Fruit fly (Drosophila melanogaster): ENCODE results near the gene CG2104.

Gene CG2104

DNA sequence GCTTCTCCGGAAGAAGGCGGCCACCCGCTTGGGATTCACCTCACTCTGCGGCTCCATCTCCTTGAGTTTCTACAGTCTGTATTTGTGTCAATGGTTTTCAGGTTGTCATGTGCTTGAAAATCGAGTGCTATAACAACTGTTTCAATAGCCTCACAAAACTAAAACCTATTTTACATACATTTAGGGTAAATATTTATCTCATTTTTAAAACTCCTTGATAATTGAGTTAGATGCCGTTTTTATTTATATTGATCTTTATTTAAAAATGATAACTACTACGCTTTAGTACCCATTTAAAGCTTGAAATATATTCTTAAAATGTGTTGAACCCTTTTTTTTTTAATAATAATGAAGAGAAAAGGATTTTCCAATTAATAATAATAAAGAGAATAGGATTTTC lies at the start of gene CG2104:
Gene CG2104 (minus strand): TSS at position 101 of the 400 bp plus-strand sequence.
- no peak for TF ChIP-seq noc (tag; optimal IDR thresholded peaks at IDR 0.05)

DNA sequence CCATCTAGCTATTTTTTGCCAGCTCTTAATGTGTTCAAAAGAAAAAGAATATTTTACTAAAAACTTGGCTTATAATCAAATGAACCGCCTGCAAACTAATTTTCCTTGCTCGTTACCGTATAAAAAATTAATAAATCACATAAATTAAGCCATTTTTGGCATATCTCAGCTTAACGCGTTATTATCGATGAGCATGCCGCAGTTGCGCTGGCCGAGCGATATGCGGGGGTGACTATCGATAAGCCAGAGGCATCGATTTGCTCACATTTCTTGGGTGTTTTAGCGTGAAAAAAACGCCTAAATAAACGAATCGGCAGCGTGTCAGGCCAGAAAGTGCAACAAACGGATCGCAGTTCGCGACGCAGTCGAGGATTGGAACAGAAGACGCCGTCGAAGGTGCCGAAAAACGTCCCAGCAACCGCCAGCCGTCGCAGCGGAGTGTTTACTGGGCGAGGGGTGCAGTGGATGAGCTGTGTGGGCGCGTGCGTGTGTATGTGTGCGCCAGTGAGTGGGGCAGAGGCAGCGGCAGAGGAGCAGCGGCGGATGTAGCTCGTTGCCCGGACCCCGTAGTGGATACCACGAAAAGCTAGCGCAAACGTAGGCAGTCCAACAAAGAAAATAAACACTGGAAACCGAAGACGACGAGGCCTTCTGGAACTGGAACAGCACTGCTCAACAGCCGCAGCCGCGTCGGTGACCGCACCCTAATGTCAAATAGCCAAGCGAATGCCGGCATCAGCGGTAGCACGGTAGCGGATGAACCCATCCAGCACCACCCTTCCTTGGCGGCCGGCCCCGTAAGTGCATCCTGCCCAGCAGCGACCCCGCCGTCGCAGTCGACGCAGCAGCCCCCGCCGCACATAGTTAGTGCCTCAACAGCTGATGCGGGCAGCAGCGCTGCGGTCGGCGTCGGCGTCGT lies 49.5 kb upstream of the CG2104 start, which contains the start of the genes Sym and Madm:
Gene Sym (minus strand): TSS at position 199 of the 919 bp plus-strand sequence.
Gene Madm (plus strand): TSS at position 233 of the 919 bp plus-strand sequence.
- TF ChIP-seq noc (tag; optimal IDR thresholded peaks at IDR 0.05), result peak; percentile 40

DNA sequence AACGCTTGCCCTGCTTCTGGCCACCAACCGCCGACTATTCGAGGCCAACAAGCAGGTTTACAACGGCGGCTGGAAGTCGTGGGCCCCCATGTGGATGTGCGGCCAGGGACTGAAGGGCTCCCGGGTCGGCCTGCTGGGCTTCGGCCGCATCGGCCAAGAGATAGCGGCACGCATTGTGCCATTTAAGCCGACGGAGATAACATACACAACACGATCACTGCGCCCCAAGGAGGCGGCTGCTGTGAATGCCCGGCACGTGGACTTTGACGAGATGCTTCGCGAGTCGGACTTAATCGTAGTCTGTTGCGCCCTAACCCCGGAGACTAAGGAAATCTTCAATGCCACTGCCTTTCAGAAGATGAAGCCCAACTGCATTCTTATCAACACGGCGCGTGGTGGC lies 44.2 kb upstream of the CG2104 start:
- no peak for TF ChIP-seq noc (tag; optimal IDR thresholded peaks at IDR 0.05)

DNA sequence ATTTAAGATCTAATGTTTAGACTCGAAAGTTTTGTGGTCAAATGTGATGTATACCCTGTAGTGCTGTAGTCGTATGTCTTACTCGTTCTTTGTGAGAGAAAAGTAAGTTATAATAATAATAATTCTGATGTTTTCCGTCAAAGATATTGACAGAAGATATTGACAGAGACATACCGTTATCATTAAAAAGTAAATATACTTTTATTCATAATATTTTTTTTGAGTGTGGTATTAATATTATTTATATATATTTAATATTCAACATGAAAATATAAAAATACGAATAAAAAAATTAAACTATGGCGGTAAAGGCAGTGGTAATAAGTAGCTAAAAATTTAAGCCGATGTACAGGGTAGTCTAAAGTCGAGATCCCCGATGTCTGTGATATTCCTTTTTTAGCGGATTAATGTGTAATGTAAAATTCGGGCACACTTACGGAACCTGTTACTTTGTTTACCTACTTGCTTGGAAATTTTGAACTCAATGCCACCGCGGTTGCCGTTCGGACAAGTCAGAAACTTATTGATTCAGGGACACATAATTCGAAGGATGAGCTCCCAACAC lies 43.3 kb upstream of the CG2104 start, which contains the start of the genes CG2100 and CG1236:
Gene CG2100 (minus strand): TSS at position 51 of the 565 bp plus-strand sequence.
Gene CG1236 (plus strand): TSS at position 444 of the 565 bp plus-strand sequence.
- peak; percentile 87 for TF ChIP-seq noc (tag; optimal IDR thresholded peaks at IDR 0.05)

DNA sequence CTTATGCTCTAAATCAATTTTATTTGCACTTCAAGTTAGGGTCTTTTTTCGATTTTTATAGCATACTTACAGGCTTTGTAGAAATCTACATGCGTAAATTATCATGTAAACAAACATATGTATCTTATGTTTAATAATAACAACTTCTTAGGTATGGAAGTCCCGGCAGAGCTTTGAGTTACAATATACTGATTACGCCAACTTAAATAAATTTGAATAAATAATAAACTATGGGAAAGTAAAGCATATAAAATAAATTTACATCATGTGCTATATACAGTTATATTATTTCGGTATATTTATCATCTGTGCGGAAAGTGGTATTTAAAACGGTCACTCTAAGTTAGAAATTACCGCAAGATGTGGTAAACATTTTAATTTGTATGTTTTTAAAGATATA lies 40.1 kb upstream of the CG2104 start, which contains the start of gene CG1239:
Gene CG1239 (plus strand): TSS at position 333 of the 400 bp plus-strand sequence.
- TF ChIP-seq noc (tag; optimal IDR thresholded peaks at IDR 0.05), result no peak

DNA sequence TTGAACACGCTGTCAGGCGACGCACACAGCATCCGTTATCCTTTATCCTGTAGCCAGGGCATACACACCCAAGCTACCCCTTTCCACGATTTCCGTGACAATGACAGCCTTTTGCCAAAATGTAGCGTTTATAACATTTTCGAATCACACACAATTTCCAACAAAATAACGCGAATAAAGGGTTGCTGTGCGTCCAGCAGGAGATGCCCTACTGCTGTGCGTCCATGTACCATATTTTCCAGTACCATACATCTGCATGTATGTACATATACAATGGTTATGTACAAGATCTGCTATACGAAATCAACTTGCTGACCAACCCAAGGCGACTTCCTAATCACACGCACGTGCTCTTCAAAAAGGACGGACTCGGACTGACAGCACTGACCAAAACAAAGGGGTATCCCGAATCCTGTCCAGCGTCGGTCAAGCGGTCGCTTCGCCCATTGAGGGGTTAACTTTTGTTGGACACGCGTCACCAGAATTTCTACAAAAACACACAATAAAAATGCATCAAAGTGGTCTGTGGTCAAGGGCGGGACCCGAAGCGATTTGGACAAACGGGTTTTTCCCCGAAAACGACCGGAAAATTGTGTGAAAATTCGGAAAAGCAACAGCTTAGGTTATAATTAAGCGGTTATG lies 34.8 kb upstream of the CG2104 start:
- TF ChIP-seq noc (tag; optimal IDR thresholded peaks at IDR 0.05), result no peak

DNA sequence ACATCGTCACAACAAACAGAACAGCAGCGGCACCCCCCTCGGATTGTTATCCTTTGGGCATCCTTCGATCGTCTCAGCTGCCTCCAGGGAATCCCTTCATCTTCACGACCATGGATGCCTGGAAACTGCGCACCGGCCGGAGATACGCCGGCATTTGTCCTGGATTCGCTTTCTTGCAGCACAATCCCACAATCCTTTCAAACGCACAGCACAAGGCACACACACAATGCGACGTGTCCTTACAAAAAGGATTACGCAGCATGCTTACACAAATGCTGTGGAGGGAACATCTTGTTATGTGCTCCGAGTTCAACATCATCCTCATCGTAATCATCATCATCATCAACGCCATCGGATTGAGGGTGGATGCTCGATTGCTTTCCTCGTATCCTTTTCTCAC lies 30.0 kb upstream of the CG2104 start:
- no peak for TF ChIP-seq noc (tag; optimal IDR thresholded peaks at IDR 0.05)

DNA sequence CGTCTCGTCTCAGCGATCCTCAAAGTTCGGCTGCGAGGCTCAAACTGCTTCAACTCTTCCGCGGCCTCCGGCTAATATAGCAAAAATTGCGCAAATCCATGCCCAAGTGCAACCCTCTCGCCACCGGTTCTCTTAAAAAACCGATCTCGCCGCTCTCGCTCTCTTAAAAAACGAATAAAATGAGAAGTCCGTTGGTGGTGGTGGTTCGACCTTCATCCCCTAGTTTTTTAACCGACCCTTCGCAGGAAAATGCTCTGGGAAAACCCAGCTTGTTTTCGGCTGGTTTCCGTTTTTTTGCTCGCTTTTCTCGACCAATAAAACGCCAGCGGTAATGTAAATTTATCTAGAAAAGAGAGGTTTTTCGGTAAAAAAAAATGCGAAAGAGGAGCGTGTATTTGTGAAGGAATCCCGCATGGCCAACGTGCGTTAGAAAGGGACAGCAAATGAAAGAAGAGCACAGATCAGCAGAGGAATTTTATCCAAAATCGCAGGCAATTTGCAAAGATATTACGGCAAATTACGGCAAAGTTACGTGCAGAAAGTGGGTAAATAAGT lies 23.7 kb upstream of the CG2104 start, which contains the start of gene cas:
Gene cas (minus strand): TSS at position 51 of the 555 bp plus-strand sequence.
- TF ChIP-seq noc (tag; optimal IDR thresholded peaks at IDR 0.05), result no peak

DNA sequence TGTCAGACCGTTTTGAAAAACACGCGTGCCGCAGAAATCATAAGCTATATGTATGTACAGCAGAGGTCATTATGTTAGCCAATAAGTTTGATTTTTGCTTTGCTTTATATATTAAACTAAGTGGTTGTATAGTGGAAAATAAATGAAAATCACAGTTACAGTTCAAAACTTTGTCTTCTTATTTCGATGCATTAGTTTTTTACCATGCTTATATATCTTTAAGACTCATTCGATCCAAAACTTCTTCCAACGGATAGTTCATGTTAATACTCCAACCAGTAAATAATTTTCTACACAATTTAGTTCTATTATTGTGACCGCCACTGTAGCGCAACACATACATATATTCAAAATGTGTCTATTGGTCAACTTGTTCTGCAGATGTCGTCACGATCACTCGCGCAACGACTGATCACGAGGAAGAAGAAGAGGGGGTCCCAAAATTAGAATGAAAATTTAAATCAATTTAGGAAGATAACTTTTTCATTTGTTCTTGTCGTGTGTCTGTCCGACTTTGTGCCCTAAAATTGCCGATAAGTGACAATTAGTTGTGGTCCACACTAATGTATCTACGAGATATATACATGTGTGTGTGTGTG lies 12.5 kb upstream of the CG2104 start:
- TF ChIP-seq noc (tag; optimal IDR thresholded peaks at IDR 0.05), result peak; percentile 88

DNA sequence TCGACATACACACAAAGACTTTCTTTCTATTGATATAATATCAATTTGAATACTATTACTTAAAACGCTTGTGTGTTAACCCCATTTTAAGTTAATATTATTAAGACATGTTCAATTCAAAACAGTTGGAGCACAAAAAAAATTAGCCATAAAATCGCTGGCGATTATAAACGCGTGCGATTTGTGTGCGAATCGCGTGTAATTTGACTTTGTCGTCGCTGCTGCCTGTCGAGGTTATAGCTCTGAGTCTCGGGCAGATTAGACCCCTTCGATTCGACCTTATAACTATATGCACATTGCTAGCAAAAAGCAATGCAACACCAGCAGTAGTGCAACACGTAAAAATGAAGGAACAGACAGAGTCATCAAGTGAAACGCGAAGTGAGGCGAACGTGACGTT lies 11.9 kb upstream of the CG2104 start:
- no peak for TF ChIP-seq noc (tag; optimal IDR thresholded peaks at IDR 0.05)

DNA sequence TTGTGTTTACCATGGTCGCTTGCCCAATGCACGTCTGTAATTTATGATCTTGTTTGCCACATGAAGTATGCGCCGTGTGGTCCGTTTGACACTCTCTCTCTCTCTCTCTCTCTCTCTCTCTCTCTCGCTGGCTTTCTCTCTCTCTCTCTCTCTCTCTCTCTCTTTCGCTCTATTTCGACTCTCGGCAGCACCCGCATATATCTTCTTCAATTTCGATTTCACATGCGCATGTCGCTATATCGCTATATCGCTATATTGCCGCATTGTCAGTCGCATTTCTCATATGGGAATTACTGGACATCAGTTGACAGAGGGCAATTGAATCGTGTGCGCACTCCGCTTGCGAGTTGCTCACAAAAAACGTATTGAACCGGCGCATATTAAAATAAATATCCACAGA lies 8.0 kb upstream of the CG2104 start:
- TF ChIP-seq noc (tag; optimal IDR thresholded peaks at IDR 0.05), result no peak

DNA sequence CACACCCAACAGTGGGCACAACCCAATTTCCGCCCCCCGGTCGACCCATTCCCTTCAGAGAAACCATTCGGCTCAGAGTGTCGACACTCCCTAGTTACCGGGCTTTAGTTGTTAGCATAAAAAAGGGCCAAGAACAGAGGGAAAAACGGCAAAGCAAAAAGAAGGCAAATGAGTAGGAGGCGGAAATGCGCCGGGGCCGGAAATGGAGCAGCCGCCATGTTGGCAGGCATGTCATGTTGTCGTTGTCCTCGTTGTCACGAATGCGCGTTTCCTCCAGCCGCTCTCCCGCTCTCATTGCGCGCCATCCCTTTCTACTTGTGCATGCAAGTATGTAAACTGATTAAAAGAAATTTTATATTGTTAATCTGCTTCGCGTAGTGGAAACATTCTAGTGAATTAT lies 3.3 kb upstream of the CG2104 start:
- no peak for TF ChIP-seq noc (tag; optimal IDR thresholded peaks at IDR 0.05)

DNA sequence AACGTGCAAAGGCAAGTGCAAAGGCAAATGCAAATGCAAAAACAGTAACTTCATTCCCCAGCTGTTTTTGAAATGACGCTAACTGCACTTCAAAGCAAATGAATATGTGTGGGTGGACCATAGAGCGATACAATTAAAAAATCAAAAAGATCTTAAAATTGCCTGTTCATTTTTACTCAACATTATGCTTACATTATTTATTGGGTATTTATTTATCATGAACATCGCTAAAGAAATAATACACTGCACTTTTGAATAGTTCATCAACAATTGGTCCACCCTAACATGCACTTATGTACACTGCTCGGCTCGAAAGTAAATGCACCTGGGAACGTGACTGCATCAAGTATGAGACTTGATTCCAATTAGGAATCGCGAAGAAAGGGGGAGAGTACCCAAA lies 1.4 kb upstream of the CG2104 start:
- no peak for TF ChIP-seq noc (tag; optimal IDR thresholded peaks at IDR 0.05)

DNA sequence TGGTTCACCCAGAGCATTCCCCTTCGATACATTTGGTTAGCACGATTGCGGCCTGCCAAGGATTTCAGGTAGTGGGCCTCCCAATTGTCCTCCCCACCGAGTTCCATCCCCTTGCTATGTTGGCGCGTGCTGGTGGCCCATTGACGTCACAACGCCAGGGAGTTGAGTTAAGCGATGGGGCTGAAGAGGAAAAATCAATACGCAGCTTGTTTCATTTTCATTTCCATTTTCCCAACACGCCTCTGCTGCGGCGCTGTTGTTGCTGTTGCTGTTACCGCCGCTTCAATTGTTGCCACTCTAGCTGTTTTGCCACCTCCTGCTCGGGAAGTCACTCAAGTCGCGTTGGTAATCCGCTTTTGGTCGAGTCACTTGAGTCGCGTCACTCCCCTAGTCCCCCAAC lies 2.0 kb downstream of the CG2104 start:
- TF ChIP-seq noc (tag; optimal IDR thresholded peaks at IDR 0.05), result no peak

DNA sequence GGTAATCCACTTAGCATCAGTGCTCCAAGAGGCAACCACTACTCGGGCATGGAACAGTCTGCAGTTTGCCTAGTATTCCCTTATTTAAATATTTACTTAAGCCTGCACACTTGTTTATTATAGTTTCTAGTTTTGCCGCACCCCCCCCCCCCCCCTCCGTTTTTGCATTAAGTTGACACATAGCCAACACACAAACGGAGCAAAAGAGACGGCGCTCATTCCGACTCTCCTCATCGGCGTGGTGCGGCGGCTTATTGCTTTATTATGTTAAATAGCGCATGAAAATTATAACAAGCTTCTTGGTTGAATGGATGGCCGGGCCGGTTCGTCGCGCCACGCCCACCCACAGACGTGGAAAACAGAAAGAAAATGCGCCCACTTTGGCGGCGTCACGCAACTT lies 3.5 kb downstream of the CG2104 start:
- no peak for TF ChIP-seq noc (tag; optimal IDR thresholded peaks at IDR 0.05)
